Worm (Caenorhabditis elegans) whole organism, mixed stage, embryonic: ENCODE data around the gene srh-149.

Experiments
- ces-1 ChIP-seq: fragments of 150-350 bp; optimal IDR thresholded peaks from 2 replicates; lab custom pipeline; 2014; ENCODE audit warnings: missing biosample characterization, missing genetic modification reagents, missing genetic modification characterization
- lsy-2 ChIP-seq: fragments of 150-350 bp; optimal IDR thresholded peaks from 2 replicates; lab custom pipeline; 2014; ENCODE audit warnings: missing biosample characterization, missing genetic modification characterization
- mab-5 ChIP-seq: fragments of 150-350 bp; optimal IDR thresholded peaks from 2 replicates; lab custom pipeline; 2014; ENCODE audit warnings: missing biosample characterization, missing genetic modification characterization
- nhr-12 ChIP-seq: fragments of 150-350 bp; optimal IDR thresholded peaks from 2 replicates; lab custom pipeline; 2014; ENCODE audit warnings: missing biosample characterization, missing genetic modification characterization
- nhr-237 ChIP-seq: fragments of 150-350 bp; optimal IDR thresholded peaks from 2 replicates; lab custom pipeline; 2014; ENCODE audit warnings: missing biosample characterization, missing genetic modification characterization
- nhr-28 ChIP-seq: fragments of 150-350 bp; optimal IDR thresholded peaks from 2 replicates; lab custom pipeline; 2014; ENCODE audit warnings: missing biosample characterization, missing genetic modification characterization
- pha-4 ChIP-seq: fragments of 150-350 bp; optimal IDR thresholded peaks from 2 replicates; lab custom pipeline; 2018; ENCODE audit warnings: missing biosample characterization, missing genetic modification reagents, missing genetic modification characterization
- snpc-4 ChIP-seq: fragments of 150-350 bp; optimal IDR thresholded peaks from 2 replicates; lab custom pipeline; 2014; ENCODE audit warnings: missing biosample characterization, missing genetic modification characterization
- unc-39 ChIP-seq: fragments of 150-350 bp; optimal IDR thresholded peaks from 2 replicates; lab custom pipeline; 2014; ENCODE audit warnings: missing biosample characterization, missing genetic modification characterization
- unc-62 ChIP-seq: fragments of 150-350 bp; optimal IDR thresholded peaks from 2 replicates; lab custom pipeline; 2014; ENCODE audit warnings: missing biosample characterization, missing genetic modification reagents, missing genetic modification characterization
- ztf-11 ChIP-seq: fragments of 150-350 bp; optimal IDR thresholded peaks from 2 replicates; lab custom pipeline; 2014; ENCODE audit warnings: missing biosample characterization, missing genetic modification characterization

- no peak for TF ChIP-seq unc-39
- TF ChIP-seq ztf-11 (tag; lab: Kevin White, UChicago): no peak
- no peak for TF ChIP-seq nhr-237 (tag; lab: Kevin White, UChicago)
- no peak for TF ChIP-seq nhr-28 (tag; lab: Kevin White, UChicago)
- TF ChIP-seq pha-4 (tag; lab: Kevin White, UChicago): no peak
- TF ChIP-seq mab-5 (tag; lab: Kevin White, UChicago): no peak
- TF ChIP-seq nhr-12 (tag; lab: Kevin White, UChicago): no peak
- TF ChIP-seq lsy-2: no peak
- no peak for TF ChIP-seq unc-62 (GFP tag; lab: Kevin White, UChicago)
- no peak for TF ChIP-seq snpc-4 (tag; lab: Kevin White, UChicago)
- TF ChIP-seq ces-1 (GFP tag; lab: Kevin White, UChicago): no peak
Observed at ce11 chrV:15870356-15870755, 29.4 kb upstream of the srh-149 start, which contains the start of gene str-57.
